Worm (Caenorhabditis elegans) whole organism, late embryonic: Measurements from ENCODE around the gene ark-1.
A peak's percentile ranks its signal among the peaks of the same experiment; 100 is the strongest.
"Not testable (repeated sequence)": the region's sequence is repeated elsewhere in the genome, so short reads cannot be mapped to it uniquely, and the experiment has no call there.

ENCODE experiments used
- F13H6.1 ChIP-seq: sonication (generic microtip); optimal IDR thresholded peaks from 2 replicates; lab custom pipeline; 2016; ENCODE audit warnings: missing genetic modification characterization, missing compliant biosample characterization
- K02D7.2 ChIP-seq: sonication (generic microtip); optimal IDR thresholded peaks from 2 replicates; lab custom pipeline; 2017; ENCODE audit warnings: mild to moderate bottlenecking, missing genetic modification characterization, missing compliant biosample characterization
- ama-1 ChIP-seq: fragments of 150-350 bp; optimal IDR thresholded peaks from 2 replicates; lab custom pipeline; 2014
- ceh-14 ChIP-seq: sonication (generic microtip); optimal IDR thresholded peaks from 2 replicates; lab custom pipeline; 2016; ENCODE audit warnings: missing genotype, missing genetic modification characterization, missing compliant biosample characterization
- ceh-18 ChIP-seq: sonication (generic microtip); optimal IDR thresholded peaks from 2 replicates; lab custom pipeline; 2016; ENCODE audit warnings: missing genetic modification characterization, missing compliant biosample characterization
- ceh-24 ChIP-seq: sonication (generic microtip); optimal IDR thresholded peaks from 2 replicates; lab custom pipeline; 2016; ENCODE audit warnings: mild to moderate bottlenecking, missing genetic modification characterization, missing compliant biosample characterization
- ceh-45 ChIP-seq: fragments of 200-800 bp; sonication (Bioruptor generic); IDR thresholded peaks from 2 replicates; pipeline ENCODE4 v1.3.6; 2022; ENCODE audit warnings: missing genetic modification reagents, missing genetic modification characterization, missing compliant biosample characterization
- ceh-48 ChIP-seq: sonication (generic microtip); optimal IDR thresholded peaks from 2 replicates; lab custom pipeline; 2016; ENCODE audit warnings: missing genetic modification characterization, inconsistent platforms, missing compliant biosample characterization
- dve-1 ChIP-seq: sonication (generic microtip); optimal IDR thresholded peaks from 2 replicates; lab custom pipeline; 2017; ENCODE audit warnings: antibody characterized with exemption, mild to moderate bottlenecking, missing genetic modification characterization, missing compliant biosample characterization
- elt-2 ChIP-seq: sonication (generic microtip); optimal IDR thresholded peaks from 2 replicates; lab custom pipeline; 2016; ENCODE audit warnings: missing genetic modification reagents, missing genetic modification characterization, missing compliant biosample characterization
- ets-4 ChIP-seq: sonication (generic microtip); optimal IDR thresholded peaks from 2 replicates; lab custom pipeline; 2016; ENCODE audit warnings: missing genetic modification characterization, missing compliant biosample characterization
- eyg-1 ChIP-seq: sonication (generic microtip); optimal IDR thresholded peaks from 2 replicates; lab custom pipeline; 2016; ENCODE audit warnings: missing genotype, missing genetic modification characterization, missing compliant biosample characterization
- fax-1 ChIP-seq: sonication (generic microtip); optimal IDR thresholded peaks from 2 replicates; lab custom pipeline; 2016; ENCODE audit warnings: missing genotype, missing genetic modification characterization, missing compliant biosample characterization
- hlh-13 ChIP-seq: fragments of 200-800 bp; sonication (Bioruptor generic); optimal IDR thresholded peaks from 2 replicates; lab custom pipeline; 2018; ENCODE audit warnings: mild to moderate bottlenecking, missing genetic modification characterization, missing compliant biosample characterization
- hlh-30 ChIP-seq: sonication (generic microtip); optimal IDR thresholded peaks from 2 replicates; lab custom pipeline; 2017; ENCODE audit warnings: antibody characterized with exemption, missing genetic modification characterization, missing compliant biosample characterization; ENCODE audit not compliant: insufficient read depth
- hlh-6 ChIP-seq: sonication (generic microtip); optimal IDR thresholded peaks from 2 replicates; lab custom pipeline; 2016; ENCODE audit warnings: missing genotype, missing genetic modification characterization, missing compliant biosample characterization
- hlh-8 ChIP-seq: sonication (generic microtip); optimal IDR thresholded peaks from 2 replicates; lab custom pipeline; 2016; ENCODE audit warnings: missing genotype, missing genetic modification characterization, missing compliant biosample characterization
- lim-6 ChIP-seq: sonication (generic microtip); optimal IDR thresholded peaks from 2 replicates; lab custom pipeline; 2016; ENCODE audit warnings: missing genetic modification characterization, missing compliant biosample characterization
- madf-2 ChIP-seq: sonication (generic microtip); optimal IDR thresholded peaks from 2 replicates; lab custom pipeline; 2017; ENCODE audit warnings: missing genetic modification characterization, missing compliant biosample characterization
- mec-3 ChIP-seq: sonication (generic microtip); optimal IDR thresholded peaks from 2 replicates; lab custom pipeline; 2016; ENCODE audit warnings: borderline replicate concordance, missing genetic modification characterization, missing compliant biosample characterization
- nfya-1 ChIP-seq: sonication (generic microtip); optimal IDR thresholded peaks from 2 replicates; lab custom pipeline; 2017; ENCODE audit warnings: missing genetic modification characterization, mild to moderate bottlenecking, missing compliant biosample characterization, antibody characterized with exemption, moderate library complexity
- nhr-11 ChIP-seq: fragments of 150-350 bp; optimal IDR thresholded peaks from 2 replicates; lab custom pipeline; 2014; ENCODE audit warnings: missing biosample characterization, missing genetic modification characterization
- nhr-232 ChIP-seq: sonication (generic microtip); optimal IDR thresholded peaks from 2 replicates; lab custom pipeline; 2016; ENCODE audit warnings: missing genetic modification characterization, missing compliant biosample characterization
- pag-3 ChIP-seq: sonication (generic microtip); optimal IDR thresholded peaks from 2 replicates; lab custom pipeline; 2016; ENCODE audit warnings: missing compliant biosample characterization, missing genetic modification characterization, borderline replicate concordance
- pha-4 ChIP-seq: fragments of 150-350 bp; optimal IDR thresholded peaks from 2 replicates; lab custom pipeline; 2018; ENCODE audit warnings: missing biosample characterization, missing genetic modification reagents, missing genetic modification characterization
- pqm-1 ChIP-seq: sonication (generic microtip); optimal IDR thresholded peaks from 2 replicates; lab custom pipeline; 2016; ENCODE audit warnings: missing genetic modification characterization, missing compliant biosample characterization
- pros-1 ChIP-seq: fragments of 150-350 bp; optimal IDR thresholded peaks from 2 replicates; lab custom pipeline; 2014; ENCODE audit warnings: missing biosample characterization, missing genetic modification reagents, missing genetic modification characterization
- rnt-1 ChIP-seq: sonication (generic microtip); optimal IDR thresholded peaks from 2 replicates; lab custom pipeline; 2016; ENCODE audit warnings: missing genetic modification characterization, missing compliant biosample characterization
- sox-4 ChIP-seq: sonication (generic microtip); optimal IDR thresholded peaks from 2 replicates; lab custom pipeline; 2017; ENCODE audit warnings: mild to moderate bottlenecking, missing genetic modification characterization, inconsistent platforms, missing compliant biosample characterization
- tbx-2 ChIP-seq: sonication (generic microtip); optimal IDR thresholded peaks from 2 replicates; lab custom pipeline; 2016; ENCODE audit warnings: missing genetic modification characterization, missing compliant biosample characterization
- tbx-7 ChIP-seq: sonication (generic microtip); optimal IDR thresholded peaks from 2 replicates; lab custom pipeline; 2016; ENCODE audit warnings: missing genotype, missing genetic modification characterization, missing compliant biosample characterization
- ttx-3 ChIP-seq: sonication (generic microtip); optimal IDR thresholded peaks from 2 replicates; lab custom pipeline; 2016; ENCODE audit warnings: missing genetic modification reagents, missing genetic modification characterization, missing compliant biosample characterization
- unc-55 ChIP-seq: sonication (generic microtip); optimal IDR thresholded peaks from 2 replicates; lab custom pipeline; 2017; ENCODE audit warnings: missing biosample characterization, missing genetic modification reagents, missing genetic modification characterization
- unc-86 ChIP-seq: sonication (generic microtip); optimal IDR thresholded peaks from 2 replicates; lab custom pipeline; 2016; ENCODE audit warnings: missing genetic modification characterization, missing compliant biosample characterization
- zip-5 ChIP-seq: sonication (generic microtip); optimal IDR thresholded peaks from 2 replicates; lab custom pipeline; 2016; ENCODE audit warnings: missing genetic modification characterization, missing compliant biosample characterization

ark-1 gene

DNA sequence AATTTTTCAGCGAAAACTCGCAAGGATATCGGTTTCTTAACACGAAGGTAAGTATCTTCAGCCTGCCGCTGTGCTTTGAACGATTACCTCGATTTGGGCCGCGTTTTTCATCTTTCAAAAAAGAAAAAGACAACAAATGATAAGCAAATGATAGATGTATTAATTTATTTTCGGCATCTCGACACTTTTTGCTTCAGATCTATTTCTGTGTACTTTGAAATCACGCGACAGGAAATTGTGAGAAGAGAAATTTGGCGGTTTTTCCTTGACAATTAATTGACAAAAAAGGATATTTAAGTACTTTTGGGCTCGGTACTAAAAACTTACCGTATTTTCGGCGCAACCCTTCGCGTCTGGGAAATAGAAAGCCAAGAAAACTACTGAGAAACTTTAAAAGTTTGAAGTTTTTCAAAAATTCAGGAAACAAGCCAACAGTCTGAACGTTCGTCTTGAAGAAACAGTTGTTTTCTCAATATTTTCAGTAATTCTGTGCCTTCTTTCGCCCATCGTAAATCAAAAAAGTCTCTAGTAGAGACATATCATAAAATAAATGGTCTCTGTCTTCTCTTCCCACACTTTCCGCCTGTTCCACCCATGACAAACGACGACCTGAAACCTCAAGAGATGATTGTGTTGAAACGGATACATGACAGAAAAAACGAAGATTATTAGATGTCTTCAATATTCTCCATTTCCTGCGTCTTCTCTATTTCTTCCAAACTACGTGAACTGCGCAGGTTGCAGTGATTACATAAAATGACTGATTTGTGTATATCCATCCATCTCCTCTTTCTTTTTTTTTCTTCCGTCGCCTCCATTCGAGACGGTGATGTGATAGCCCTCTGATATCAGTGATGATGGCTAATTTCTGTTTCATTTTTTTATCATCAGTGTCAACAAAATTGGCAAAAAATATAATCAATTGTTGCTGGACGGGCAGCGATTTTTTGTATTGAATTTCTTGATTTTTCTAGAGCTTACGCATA is 10.3 kb upstream of the ark-1 start:
- TF ChIP-seq ets-4 (tag; lab: Kevin White, UChicago), result no peak
- no peak for TF ChIP-seq ceh-24 (tag; lab: Kevin White, UChicago)
- TF ChIP-seq tbx-2 (tag; lab: Kevin White, UChicago), result no peak
- no peak for TF ChIP-seq hlh-30 (tag; lab: Kevin White, UChicago)
- TF ChIP-seq pros-1, result no peak
- TF ChIP-seq pqm-1 (tag; lab: Kevin White, UChicago), result no peak
- TF ChIP-seq dve-1 (tag; lab: Kevin White, UChicago), result no peak
- no peak for TF ChIP-seq ceh-48
- TF ChIP-seq eyg-1 (tag; lab: Kevin White, UChicago), result no peak
- no peak for TF ChIP-seq hlh-13
- TF ChIP-seq ceh-14 (tag; lab: Kevin White, UChicago), result no peak
- no peak for TF ChIP-seq lim-6 (tag; lab: Kevin White, UChicago)
- TF ChIP-seq pag-3 (tag; lab: Kevin White, UChicago), result no peak

DNA sequence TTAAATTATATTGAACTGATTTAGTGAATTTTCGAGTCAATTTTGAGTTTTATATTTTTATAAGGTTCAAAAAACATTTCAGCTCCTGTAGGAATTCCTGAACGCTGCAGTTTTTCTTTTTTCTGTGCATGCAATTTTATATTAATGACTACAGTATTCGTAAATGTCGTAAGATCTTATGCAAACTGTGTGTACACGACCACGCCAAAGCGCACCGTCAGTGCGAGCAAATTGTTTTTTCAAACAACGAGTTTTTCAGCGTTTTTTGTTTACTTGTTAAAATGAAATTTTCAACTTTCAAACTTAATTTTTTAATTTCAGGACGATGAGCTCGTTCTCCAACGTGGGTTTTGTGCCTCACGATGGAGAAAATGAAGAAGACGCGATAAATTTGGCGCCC is 9.3 kb upstream of the ark-1 start, which contains the start of gene vha-7:
Gene vha-7, plus strand, starts transcription at position 326 of the 400 bp plus-strand sequence.
- TF ChIP-seq hlh-8 (tag; lab: Kevin White, UChicago) (no peak), ttx-3 (no peak), ama-1 (lab: Kevin White, UChicago) (no peak)

DNA sequence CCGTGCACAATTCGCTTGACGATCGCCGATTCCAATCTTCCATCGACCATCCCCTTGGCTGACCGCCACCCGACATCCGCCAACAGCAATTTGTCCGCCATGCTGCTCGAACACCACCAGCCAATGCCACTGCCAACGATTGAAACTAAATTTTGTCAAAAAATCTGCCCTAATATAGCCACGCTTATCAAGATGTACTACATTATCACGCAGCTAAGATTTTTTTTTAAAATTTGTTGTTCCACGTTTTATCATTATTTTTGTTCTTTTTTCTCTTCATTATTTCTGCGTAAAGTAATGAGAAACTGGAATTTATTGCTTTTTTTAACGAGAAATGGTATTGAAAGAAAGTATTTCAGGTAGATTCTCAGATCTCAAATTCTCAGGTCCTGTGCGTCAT is 8.5 kb upstream of the ark-1 start, which contains the start of gene C26H9A.3:
Gene C26H9A.3, minus strand, starts transcription at position 101 of the 400 bp plus-strand sequence.
- not testable (repeated sequence) for TF ChIP-seq madf-2, hlh-6, sox-4 (tag; lab: Kevin White, UChicago)

DNA sequence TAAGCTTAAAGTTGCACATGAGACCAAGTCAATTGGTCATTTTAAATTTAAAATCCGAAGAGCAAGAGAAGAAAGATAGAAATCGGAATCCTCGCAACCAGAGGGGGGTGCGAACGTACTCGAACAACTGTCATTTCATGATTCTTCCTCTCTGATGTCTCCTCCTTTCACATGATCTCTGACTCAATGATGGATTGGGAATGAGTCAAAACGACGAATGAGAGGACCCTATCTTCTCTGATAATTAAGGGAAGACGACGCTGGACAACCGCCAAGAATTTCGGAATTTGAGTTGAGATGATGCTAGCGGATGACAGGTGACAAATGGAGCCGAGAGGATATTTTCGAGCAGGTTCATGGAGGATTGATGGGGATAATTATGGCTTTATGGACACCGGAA is 6.5 kb upstream of the ark-1 start:
- TF ChIP-seq ceh-14 (tag; lab: Kevin White, UChicago), result no peak
- no peak for TF ChIP-seq nhr-232 (tag; lab: Kevin White, UChicago)
- peak; percentile 71 for TF ChIP-seq ceh-18 (tag; lab: Kevin White, UChicago)
- TF ChIP-seq ceh-45 (GFP tag; lab: Robert Waterston, UW), result no peak
- no peak for TF ChIP-seq elt-2
- no peak for TF ChIP-seq F13H6.1 (tag; lab: Kevin White, UChicago)
- no peak for TF ChIP-seq tbx-7
- TF ChIP-seq fax-1 (tag; lab: Kevin White, UChicago), result no peak
- TF ChIP-seq unc-55 (GFP tag; lab: Kevin White, UChicago), result peak; percentile 94
- no peak for TF ChIP-seq nhr-11
- TF ChIP-seq pha-4 (tag; lab: Kevin White, UChicago), result no peak
- no peak for TF ChIP-seq lim-6 (tag; lab: Kevin White, UChicago)
- TF ChIP-seq ets-4 (tag; lab: Kevin White, UChicago), result no peak
- no peak for TF ChIP-seq zip-5 (tag; lab: Kevin White, UChicago)
- TF ChIP-seq nfya-1 (tag; lab: Kevin White, UChicago), result no peak
- TF ChIP-seq mec-3 (tag; lab: Kevin White, UChicago), result no peak
- TF ChIP-seq unc-86 (tag; lab: Kevin White, UChicago), result no peak
- peak; percentile 69 for TF ChIP-seq rnt-1 (tag; lab: Kevin White, UChicago)
- no peak for TF ChIP-seq K02D7.2 (tag; lab: Kevin White, UChicago)
